Worm (Caenorhabditis elegans): ENCODE results near the gene acd-4.

Gene acd-4

DNA sequence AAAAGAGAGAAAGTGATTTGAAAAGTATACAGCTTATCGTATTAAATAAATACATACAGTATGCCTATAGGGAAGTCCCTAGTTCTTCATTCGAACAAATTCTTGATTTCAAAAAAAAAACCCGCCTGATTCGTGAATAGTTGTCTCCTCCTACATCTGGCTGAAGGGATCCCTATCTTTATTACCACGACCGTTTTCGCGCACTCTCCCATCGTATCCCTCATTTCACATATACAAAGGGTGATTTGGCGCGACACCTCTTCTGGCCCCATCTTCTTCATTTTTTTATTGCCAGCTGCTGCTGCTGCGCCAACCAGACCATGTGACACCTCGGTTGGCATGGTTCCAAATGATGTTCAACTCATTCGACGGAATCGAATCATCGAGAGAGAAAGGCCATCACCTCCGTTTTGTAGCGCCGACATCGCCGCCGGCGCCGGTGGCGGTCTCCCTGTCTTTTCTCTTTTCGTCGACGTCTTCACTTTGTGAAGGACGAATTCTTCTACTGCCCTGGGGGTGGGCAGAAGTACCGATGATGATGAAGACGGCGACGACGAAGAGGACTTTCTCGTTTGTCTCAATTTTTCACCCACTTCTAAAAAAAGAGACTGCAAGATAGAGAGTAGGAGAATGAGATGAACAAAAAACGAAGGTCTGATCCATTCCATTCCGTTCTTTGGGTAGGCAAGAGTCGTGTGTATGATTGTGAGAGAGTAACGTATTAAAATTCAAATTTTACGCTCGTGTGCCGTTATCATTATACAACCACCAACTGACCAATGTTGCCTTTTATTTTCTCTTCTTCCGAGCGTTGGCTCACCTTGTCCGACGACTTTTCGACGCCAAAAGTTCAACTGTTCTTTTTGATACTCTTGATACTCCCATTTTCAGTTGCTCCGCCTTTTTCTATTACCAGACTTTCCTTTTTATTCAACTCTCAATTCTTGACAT is 24.3 kb downstream of the acd-4 start (continued):
- TF ChIP-seq pqm-1 (tag; optimal IDR thresholded peaks at IDR 0.05) (no peak), nhr-90 (tag; optimal IDR thresholded peaks at IDR 0.05; ENCODE audit: poor library complexity) (peak; percentile 85), ceh-90 (tag; optimal IDR thresholded peaks at IDR 0.05) (no peak), ets-5 (GFP tag; IDR thresholded peaks at IDR 0.05) (no peak), egl-13 (tag; optimal IDR thresholded peaks at IDR 0.05) (no peak), fkh-8 (tag; optimal IDR thresholded peaks at IDR 0.05) (no peak), ceh-88 (GFP tag; IDR thresholded peaks at IDR 0.05) (no peak), xbp-1 (tag; optimal IDR thresholded peaks at IDR 0.05) (peak; percentile 35), blmp-1 (tag; optimal IDR thresholded peaks at IDR 0.05) (peak; percentile 94), nhr-71 (tag; optimal IDR thresholded peaks at IDR 0.05) (peak; percentile 86), tbx-2 (tag; optimal IDR thresholded peaks at IDR 0.05) (peak; percentile 53), ceh-8 (GFP tag; optimal IDR thresholded peaks at IDR 0.05) (no peak), nhr-237 (tag; optimal IDR thresholded peaks at IDR 0.05) (no peak), unc-62 (GFP tag; optimal IDR thresholded peaks at IDR 0.05) (no peak), jun-1 (tag; optimal IDR thresholded peaks at IDR 0.05) (no peak), dpl-1 (GFP tag; optimal IDR thresholded peaks at IDR 0.05) (no peak), unc-130 (tag; optimal IDR thresholded peaks at IDR 0.05) (no peak), lin-14 (GFP tag; optimal IDR thresholded peaks at IDR 0.05) (peak; percentile 93), unc-86 (tag; optimal IDR thresholded peaks at IDR 0.05) (no peak), ces-1 (GFP tag; optimal IDR thresholded peaks at IDR 0.05) (no peak), zip-4 (GFP tag; optimal IDR thresholded peaks at IDR 0.05) (no peak), elt-2 (tag; optimal IDR thresholded peaks at IDR 0.05) (no peak), isw-1 (GFP tag; IDR thresholded peaks at IDR 0.05) (no peak), dsc-1 (tag; optimal IDR thresholded peaks at IDR 0.05) (no peak), mab-9 (GFP tag; IDR thresholded peaks at IDR 0.05) (no peak), nhr-84 (tag; optimal IDR thresholded peaks at IDR 0.05) (no peak), ceh-82 (tag; optimal IDR thresholded peaks at IDR 0.05) (peak in 1 of 3 experiments; percentile 19), lin-13 (GFP tag; optimal IDR thresholded peaks at IDR 0.05) (peak; percentile 4), alr-1 (tag; optimal IDR thresholded peaks at IDR 0.05; ENCODE audit: borderline replicate concordance) (no peak), snpc-4 (tag; optimal IDR thresholded peaks at IDR 0.05) (peak; percentile 4), nhr-28 (tag; optimal IDR thresholded peaks at IDR 0.05) (no peak), snu-23 (GFP tag; optimal IDR thresholded peaks at IDR 0.05) (peak; percentile 71), fkh-4 (tag; optimal IDR thresholded peaks at IDR 0.05; ENCODE audit: borderline replicate concordance) (no peak)

- TF ChIP-seq egl-13 (tag; optimal IDR thresholded peaks at IDR 0.05) (no peak), pax-3 (tag; optimal IDR thresholded peaks at IDR 0.05) (no peak), ceh-88 (GFP tag; IDR thresholded peaks at IDR 0.05) (no peak), jun-1 (tag; optimal IDR thresholded peaks at IDR 0.05) (no peak), nhr-20 (tag; optimal IDR thresholded peaks at IDR 0.05) (no peak), aly-2 (tag; optimal IDR thresholded peaks at IDR 0.05) (no peak), nhr-90 (tag; optimal IDR thresholded peaks at IDR 0.05; ENCODE audit: poor library complexity) (no peak), irx-1 (tag; optimal IDR thresholded peaks at IDR 0.05) (peak; percentile 10), ets-5 (GFP tag; IDR thresholded peaks at IDR 0.05) (no peak), tlp-1 (tag; optimal IDR thresholded peaks at IDR 0.05) (no peak), zag-1 (tag; optimal IDR thresholded peaks at IDR 0.05) (no peak), dpl-1 (GFP tag; optimal IDR thresholded peaks at IDR 0.05) (no peak), hlh-17 (GFP tag; optimal IDR thresholded peaks at IDR 0.05; ENCODE audit: borderline replicate concordance) (no peak), C16A3.4 (tag; optimal IDR thresholded peaks at IDR 0.05) (no peak), vab-15 (tag; optimal IDR thresholded peaks at IDR 0.05) (no peak), snu-23 (GFP tag; optimal IDR thresholded peaks at IDR 0.05) (peak; percentile 7), sup-37 (GFP tag; optimal IDR thresholded peaks at IDR 0.05) (no peak), lsy-2 (tag; optimal IDR thresholded peaks at IDR 0.05) (peak in 1 of 2 experiments; percentile 14), nhr-12 (tag; optimal IDR thresholded peaks at IDR 0.05) (no peak), nhr-28 (tag; optimal IDR thresholded peaks at IDR 0.05) (no peak), rnt-1 (tag; optimal IDR thresholded peaks at IDR 0.05) (no peak), nhr-77 (tag; optimal IDR thresholded peaks at IDR 0.05) (no peak), ces-1 (GFP tag; optimal IDR thresholded peaks at IDR 0.05) (no peak), pqm-1 (tag; optimal IDR thresholded peaks at IDR 0.05) (no peak), sptf-1 (tag; optimal IDR thresholded peaks at IDR 0.05) (no peak), ceh-82 (tag; optimal IDR thresholded peaks at IDR 0.05) (peak in 2 of 3 experiments; percentile 14 to 33), lin-15B (tag; optimal IDR thresholded peaks at IDR 0.05) (no peak), snpc-4 (tag; optimal IDR thresholded peaks at IDR 0.05) (peak; percentile 7)
Measured at ce11 chrV:8663023-8663422, 25.0 kb downstream of the acd-4 start.

Data from whole organism, L1 larva.